Fruit fly (Drosophila melanogaster) whole organism, embryonic: ENCODE results near the gene CG42835.

Source experiments
- Asciz ChIP-seq: fragments of 200-800 bp; sonication (Bioruptor generic); optimal IDR thresholded peaks from 2 replicates; lab custom pipeline; 2017; ENCODE audit warnings: missing biosample characterization, mild to moderate bottlenecking, missing genetic modification characterization, missing genetic modification reagents
- Bdp1 ChIP-seq: fragments of 200-800 bp; sonication (Bioruptor generic); optimal IDR thresholded peaks from 3 replicates; lab custom pipeline; 2016; ENCODE audit warnings: missing biosample characterization, missing genetic modification characterization
- Bteb2 ChIP-seq: fragments of 200-800 bp; sonication (Bioruptor generic); optimal IDR thresholded peaks from 2 replicates; lab custom pipeline; 2016; ENCODE audit warnings: missing biosample characterization, missing genetic modification characterization
- CG10274 ChIP-seq: fragments of 200-800 bp; sonication (Bioruptor generic); optimal IDR thresholded peaks from 3 replicates; lab custom pipeline; 2017; ENCODE audit warnings: missing biosample characterization, mild to moderate bottlenecking, missing genetic modification characterization
- CG10321 ChIP-seq: fragments of 200-800 bp; sonication (Bioruptor generic); IDR thresholded peaks from 2 replicates; pipeline ENCODE4 v1.3.6; 2022; ENCODE audit warnings: missing biosample characterization, missing genetic modification characterization
- CG11456 ChIP-seq: fragments of 200-800 bp; sonication (Bioruptor generic); IDR thresholded peaks from 3 replicates; pipeline ENCODE4 v1.3.6; 2022; ENCODE audit warnings: missing biosample characterization, missing genetic modification characterization
- CG11695 ChIP-seq: fragments of 200-800 bp; sonication (Bioruptor generic); IDR thresholded peaks from 3 replicates; pipeline ENCODE4 v1.3.6; 2022; ENCODE audit warnings: missing biosample characterization, missing genetic modification characterization
- CG12769 ChIP-seq: fragments of 200-800 bp; sonication (Bioruptor generic); optimal IDR thresholded peaks from 2 replicates; lab custom pipeline; 2019; ENCODE audit warnings: missing biosample characterization, mild to moderate bottlenecking, missing genetic modification characterization, moderate library complexity
- CG1603 ChIP-seq: fragments of 200-800 bp; sonication (Bioruptor generic); optimal IDR thresholded peaks from 2 replicates; lab custom pipeline; 2019; ENCODE audit warnings: missing biosample characterization, mild to moderate bottlenecking, missing genetic modification characterization, moderate library complexity
- CG17385 ChIP-seq: fragments of 200-800 bp; sonication (Bioruptor generic); optimal IDR thresholded peaks from 3 replicates; lab custom pipeline; 2018; ENCODE audit warnings: missing biosample characterization, mild to moderate bottlenecking, missing genetic modification characterization
- CG17829 ChIP-seq: fragments of 200-800 bp; optimal IDR thresholded peaks from 2 replicates; lab custom pipeline; 2019; ENCODE audit warnings: missing biosample characterization, mild to moderate bottlenecking, missing genetic modification characterization, moderate library complexity
- CG2120 ChIP-seq: fragments of 200-800 bp; sonication (Bioruptor generic); optimal IDR thresholded peaks from 3 replicates; lab custom pipeline; 2016; ENCODE audit warnings: missing biosample characterization, missing genetic modification characterization
- CG2202 ChIP-seq: fragments of 200-800 bp; sonication (Bioruptor generic); optimal IDR thresholded peaks from 2 replicates; lab custom pipeline; 2018; ENCODE audit warnings: missing biosample characterization, mild to moderate bottlenecking, missing genetic modification characterization
- CG32772 ChIP-seq: fragments of 200-800 bp; sonication (Bioruptor generic); IDR thresholded peaks from 2 replicates; pipeline ENCODE4 v1.3.6; 2022; ENCODE audit warnings: missing biosample characterization, missing genetic modification characterization
- CG33557 ChIP-seq: fragments of 200-800 bp; sonication (Bioruptor generic); optimal IDR thresholded peaks from 2 replicates; lab custom pipeline; 2019; ENCODE audit warnings: missing biosample characterization, mild to moderate bottlenecking, missing genetic modification characterization, moderate library complexity
- CG3995 ChIP-seq: fragments of 200-800 bp; sonication (Bioruptor generic); optimal IDR thresholded peaks from 3 replicates; lab custom pipeline; 2016; ENCODE audit warnings: missing biosample characterization, missing genetic modification characterization
- CG6175 ChIP-seq: fragments of 200-800 bp; sonication (Bioruptor generic); IDR thresholded peaks from 3 replicates; pipeline ENCODE4 v1.3.6; 2022; ENCODE audit warnings: missing biosample characterization, missing genetic modification characterization
- CG8765 ChIP-seq: fragments of 200-800 bp; sonication (Bioruptor generic); IDR thresholded peaks from 2 replicates; pipeline ENCODE4 v1.3.6; 2022; ENCODE audit warnings: missing biosample characterization, missing genetic modification characterization
- CG9932 ChIP-seq: fragments of 200-800 bp; sonication (Bioruptor generic); IDR thresholded peaks from 2 replicates; pipeline ENCODE4 v1.3.6; 2022; ENCODE audit warnings: missing biosample characterization, missing genetic modification characterization
- Camta ChIP-seq: fragments of 200-800 bp; sonication (Bioruptor generic); optimal IDR thresholded peaks from 2 replicates; lab custom pipeline; 2016; ENCODE audit warnings: missing biosample characterization, missing genetic modification characterization
- CkIIα-i1 ChIP-seq: fragments of 200-800 bp; sonication (Bioruptor generic); IDR thresholded peaks from 2 replicates; pipeline ENCODE4 v1.3.6; 2022; ENCODE audit warnings: missing biosample characterization, missing genetic modification characterization
- D19B ChIP-seq: fragments of 200-800 bp; sonication (Bioruptor generic); optimal IDR thresholded peaks from 2 replicates; lab custom pipeline; 2017; ENCODE audit warnings: missing biosample characterization, mild to moderate bottlenecking, missing genetic modification characterization
- Dad ChIP-seq: fragments of 200-800 bp; sonication (Bioruptor generic); optimal IDR thresholded peaks from 3 replicates; lab custom pipeline; 2016; ENCODE audit warnings: missing biosample characterization, missing genetic modification characterization
- Dll ChIP-seq: fragments of 200-800 bp; sonication (Bioruptor generic); IDR thresholded peaks from 4 replicates; pipeline ENCODE4 v1.3.6; 2022; ENCODE audit warnings: missing biosample characterization, missing genetic modification characterization; ENCODE audit not compliant: partially characterized antibody
- HLH54F ChIP-seq: fragments of 200-800 bp; sonication (Bioruptor generic); optimal IDR thresholded peaks from 3 replicates; lab custom pipeline; 2016; ENCODE audit warnings: missing biosample characterization, missing genetic modification characterization
- Lpt ChIP-seq: fragments of >200 bp; optimal IDR thresholded peaks from 2 replicates; lab custom pipeline; 2018; ENCODE audit warnings: missing biosample characterization, missing genetic modification characterization
- Mad ChIP-seq: fragments of 200-800 bp; sonication (Bioruptor generic); optimal IDR thresholded peaks from 2 replicates; lab custom pipeline; 2016; ENCODE audit warnings: missing biosample characterization, missing genetic modification characterization
- Poxn ChIP-seq: fragments of 200-800 bp; sonication (Bioruptor generic); IDR thresholded peaks from 2 replicates; pipeline ENCODE4 v1.3.6; 2022; ENCODE audit warnings: missing biosample characterization, missing genetic modification characterization
- Sry-δ ChIP-seq: fragments of 200-800 bp; sonication (Bioruptor generic); optimal IDR thresholded peaks from 2 replicates; lab custom pipeline; 2016; ENCODE audit warnings: missing biosample characterization, missing genetic modification characterization
- Ssrp ChIP-seq: fragments of 200-800 bp; sonication (Bioruptor generic); optimal IDR thresholded peaks from 2 replicates; lab custom pipeline; 2018; ENCODE audit warnings: missing biosample characterization, mild to moderate bottlenecking, missing genetic modification characterization, moderate library complexity
- Trl ChIP-seq, 3 experiments: fragments of >200 bp in 2 of 3; fragments of 200-800 bp in 1 of 3; sonication (Bioruptor generic) in 1 of 3; optimal IDR thresholded peaks; 2 replicates in 1 of 3; 3 replicates in 2 of 3; lab custom pipeline; 2016 to 2017; ENCODE audit warnings: missing biosample characterization in 1 of 3, missing genetic modification characterization in 1 of 3
- ara ChIP-seq: fragments of 200-800 bp; sonication (Bioruptor generic); IDR thresholded peaks from 2 replicates; pipeline ENCODE4 v1.3.6; 2022; ENCODE audit warnings: missing biosample characterization, missing genetic modification characterization
- az2 ChIP-seq: fragments of 200-800 bp; sonication (Bioruptor generic); optimal IDR thresholded peaks from 3 replicates; lab custom pipeline; 2016; ENCODE audit warnings: missing biosample characterization, missing genetic modification characterization
- btn ChIP-seq: fragments of 200-800 bp; sonication (Bioruptor generic); optimal IDR thresholded peaks from 2 replicates; lab custom pipeline; 2016; ENCODE audit warnings: missing biosample characterization, missing genetic modification characterization
- chm ChIP-seq: fragments of 200-800 bp; sonication (Bioruptor generic); IDR thresholded peaks from 2 replicates; pipeline ENCODE4 v1.3.6; 2022; ENCODE audit warnings: missing biosample characterization, missing genetic modification characterization
- emc ChIP-seq: fragments of 200-800 bp; sonication (Bioruptor generic); optimal IDR thresholded peaks from 2 replicates; lab custom pipeline; 2016; ENCODE audit warnings: missing biosample characterization, missing genetic modification characterization
- ems ChIP-seq: fragments of 200-800 bp; sonication (Bioruptor generic); optimal IDR thresholded peaks from 3 replicates; lab custom pipeline; 2016; ENCODE audit warnings: missing biosample characterization, missing genetic modification characterization
- eyg ChIP-seq: fragments of 200-800 bp; sonication (Bioruptor generic); optimal IDR thresholded peaks from 3 replicates; lab custom pipeline; 2016; ENCODE audit warnings: missing biosample characterization, missing genetic modification characterization
- hth ChIP-seq: fragments of >200 bp; optimal IDR thresholded peaks from 2 replicates; lab custom pipeline; 2017; ENCODE audit warnings: inconsistent platforms
- lbe ChIP-seq: fragments of 200-800 bp; sonication (Bioruptor generic); optimal IDR thresholded peaks from 2 replicates; lab custom pipeline; 2016; ENCODE audit warnings: missing biosample characterization, mild to moderate bottlenecking, missing genetic modification characterization
- lmd ChIP-seq: fragments of 200-800 bp; sonication (Bioruptor generic); IDR thresholded peaks from 2 replicates; pipeline ENCODE4 v1.3.6; 2022; ENCODE audit warnings: missing biosample characterization, missing genetic modification characterization
- luna ChIP-seq: fragments of 200-800 bp; sonication (Bioruptor generic); optimal IDR thresholded peaks from 2 replicates; lab custom pipeline; 2016; ENCODE audit warnings: missing biosample characterization, missing genetic modification characterization
- psq ChIP-seq: fragments of 200-800 bp; sonication (Bioruptor generic); optimal IDR thresholded peaks from 2 replicates; lab custom pipeline; 2017; ENCODE audit warnings: missing biosample characterization, missing genetic modification characterization
- sisA ChIP-seq: fragments of 200-800 bp; sonication (Bioruptor generic); IDR thresholded peaks from 2 replicates; pipeline ENCODE4 v1.3.6; 2022; ENCODE audit warnings: missing biosample characterization, missing genetic modification characterization
- so ChIP-seq: fragments of 200-800 bp; sonication (Bioruptor generic); IDR thresholded peaks from 3 replicates; pipeline ENCODE4 v1.3.6; 2022; ENCODE audit warnings: missing biosample characterization, missing genetic modification characterization
- sqz ChIP-seq: fragments of 200-800 bp; sonication (Bioruptor generic); optimal IDR thresholded peaks from 3 replicates; lab custom pipeline; 2018; ENCODE audit warnings: missing biosample characterization, mild to moderate bottlenecking, missing genetic modification characterization
- tll ChIP-seq, 2 experiments: fragments of 200-800 bp in 1 of 2; fragments of >200 bp in 1 of 2; sonication (Bioruptor generic) in 1 of 2; optimal IDR thresholded peaks; 2 replicates each; lab custom pipeline; 2017 to 2019; ENCODE audit warnings: missing biosample characterization in 2 of 2, missing genetic modification characterization in 2 of 2, mild to moderate bottlenecking in 1 of 2, moderate library complexity in 1 of 2
- unpg ChIP-seq: fragments of 200-800 bp; sonication (Bioruptor generic); optimal IDR thresholded peaks from 3 replicates; lab custom pipeline; 2018; ENCODE audit warnings: missing biosample characterization, mild to moderate bottlenecking, missing genetic modification characterization, moderate library complexity
- yki ChIP-seq: fragments of >200 bp; optimal IDR thresholded peaks from 3 replicates; lab custom pipeline; 2018
- zfh1 ChIP-seq: fragments of 200-800 bp; sonication (Bioruptor generic); IDR thresholded peaks from 3 replicates; pipeline ENCODE4 v1.3.6; 2022; ENCODE audit warnings: missing biosample characterization, missing genetic modification characterization
- zfh2 ChIP-seq: fragments of 200-800 bp; sonication (Bioruptor generic); optimal IDR thresholded peaks from 2 replicates; lab custom pipeline; 2016; ENCODE audit warnings: missing biosample characterization, missing genetic modification characterization

The CG42835 gene

DNA sequence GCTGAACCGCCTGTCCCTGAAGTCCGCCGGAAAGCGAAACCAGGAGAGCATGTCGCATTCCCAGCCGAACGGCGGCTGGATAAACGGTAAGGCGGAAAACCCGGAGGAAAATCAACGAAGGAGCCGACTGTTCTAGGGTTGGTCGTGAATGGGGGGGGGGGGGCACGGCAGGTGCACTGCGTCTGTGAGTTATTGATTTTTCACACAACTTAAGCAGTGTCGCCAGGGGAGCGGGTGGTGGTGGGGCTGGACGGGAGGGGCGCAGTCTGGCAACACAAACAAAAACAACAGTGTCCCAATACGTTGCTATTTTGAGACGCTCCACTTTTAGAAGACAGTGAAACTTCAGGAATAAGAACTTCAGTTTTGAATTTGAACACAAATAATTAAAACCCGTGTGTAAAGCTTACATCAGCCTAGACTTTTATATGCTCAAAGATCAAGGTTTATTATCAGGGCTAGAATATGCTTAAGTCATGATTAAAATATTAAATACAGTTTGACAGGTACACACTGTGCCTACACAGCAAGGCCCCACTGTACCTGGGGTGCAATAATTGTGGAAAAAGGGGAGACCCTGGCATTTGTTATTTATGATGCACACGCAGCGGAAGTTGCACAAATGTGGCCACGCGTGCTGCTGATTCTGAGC is 34.1 kb upstream of the CG42835 start (continued):
- TF ChIP-seq emc (GFP tag; lab: Kevin White, UChicago): no peak
- no peak for TF ChIP-seq CG6175 (GFP tag; lab: Robert Waterston, UW)
- TF ChIP-seq az2 (GFP tag; lab: Kevin White, UChicago): peak; percentile 67
- peak; percentile 20 for TF ChIP-seq CG2202 (tag; lab: Kevin White, UChicago)
- TF ChIP-seq ems: peak; percentile 68
- peak; percentile 21 for TF ChIP-seq HLH54F (GFP tag; lab: Kevin White, UChicago)
- no peak for TF ChIP-seq tll (GFP tag; optimal IDR thresholded peaks at IDR 0.05; lab: Kevin White, UChicago)
- no peak for TF ChIP-seq psq (GFP tag; lab: Kevin White, UChicago)
- no peak for TF ChIP-seq CG3995 (GFP tag; lab: Kevin White, UChicago)
- no peak for TF ChIP-seq Dll
- TF ChIP-seq Bteb2: no peak
- peak; percentile 43; the same call in 1 of the 2 replicates for TF ChIP-seq CG8765
- no peak for TF ChIP-seq CG10321
- peak; percentile 64 for TF ChIP-seq CG17385
- peak; percentile 81 for TF ChIP-seq chm (GFP tag; lab: Robert Waterston, UW)
- peak; percentile 69 for TF ChIP-seq CG32772 (GFP tag; lab: Robert Waterston, UW)
- peak; percentile 69 for TF ChIP-seq lmd (GFP tag; lab: Robert Waterston, UW)
- TF ChIP-seq unpg (GFP tag; lab: Kevin White, UChicago): peak; percentile 82
- TF ChIP-seq Dad: peak; percentile 17
- peak; percentile 10 for TF ChIP-seq CG33557 (GFP tag; lab: Kevin White, UChicago)
- TF ChIP-seq CkIIα-i1 (GFP tag; lab: Robert Waterston, UW): no peak
- TF ChIP-seq Sry-δ: peak; percentile 31
- no peak for TF ChIP-seq luna (GFP tag; lab: Kevin White, UChicago)
- TF ChIP-seq CG9932 (GFP tag; lab: Robert Waterston, UW): peak; percentile 49
- no peak for TF ChIP-seq eyg (GFP tag; lab: Kevin White, UChicago)
- TF ChIP-seq Poxn (GFP tag; lab: Robert Waterston, UW): no peak
- TF ChIP-seq ara: peak; percentile 85
- peak; percentile 12 for TF ChIP-seq zfh2
- peak; percentile 30 for TF ChIP-seq CG2120
- TF ChIP-seq hth (lab: Kevin White, UChicago): no peak
- no peak for TF ChIP-seq yki (lab: Kevin White, UChicago)
- peak; percentile 10 for TF ChIP-seq D19B (GFP tag; lab: Kevin White, UChicago)
- peak; percentile 73; the same call in 1 of the 3 replicates for TF ChIP-seq so (GFP tag; lab: Robert Waterston, UW)
- no peak for TF ChIP-seq Lpt (GFP tag; lab: Kevin White, UChicago)
- TF ChIP-seq CG11695: peak; percentile 61; the same call in 1 of the 3 replicates
- TF ChIP-seq Ssrp (tag; lab: Kevin White, UChicago): peak; percentile 65
- peak; percentile 57 for TF ChIP-seq lbe (GFP tag; lab: Kevin White, UChicago)
- no peak for TF ChIP-seq Mad (GFP tag; lab: Kevin White, UChicago)
- peak; percentile 17 for TF ChIP-seq sqz (GFP tag; lab: Kevin White, UChicago)
- no peak for TF ChIP-seq Bdp1 (GFP tag; lab: Kevin White, UChicago)
- TF ChIP-seq zfh1 (GFP tag; lab: Robert Waterston, UW): peak; percentile 85
- TF ChIP-seq sisA (GFP tag; lab: Robert Waterston, UW): peak; percentile 77
- peak; percentile 76 for TF ChIP-seq Asciz (GFP tag; lab: Kevin White, UChicago)
- TF ChIP-seq Trl (optimal IDR thresholded peaks at IDR 0.05; lab: Kevin White, UChicago): no peak
- TF ChIP-seq Trl (GFP tag; optimal IDR thresholded peaks at IDR 0.05; lab: Kevin White, UChicago): peak; percentile 36
- TF ChIP-seq CG12769 (tag; lab: Kevin White, UChicago): peak; percentile 74
- peak; percentile 81 for TF ChIP-seq CG1603
- TF ChIP-seq CG10274 (GFP tag; lab: Kevin White, UChicago): no peak
- TF ChIP-seq CG11456: 0 out of 3 replicates have a peak, but pooled peaks have one; percentile 24
- TF ChIP-seq Camta (GFP tag; lab: Kevin White, UChicago): peak; percentile 29
- peak; percentile 2 for TF ChIP-seq btn (GFP tag; lab: Kevin White, UChicago)
- peak; percentile 69 for TF ChIP-seq CG17829
